Fruit fly (Drosophila melanogaster) whole organism, prepupa: Measurements from ENCODE around the gene DNAlig3.

Experiments used
- Blimp-1 ChIP-seq: fragments of 200-800 bp; sonication (Bioruptor generic); optimal IDR thresholded peaks from 3 replicates; lab custom pipeline; 2017; ENCODE audit warnings: missing biosample characterization, missing genetic modification characterization, mild to moderate bottlenecking, moderate library complexity, missing genetic modification reagents
- CG10631 ChIP-seq: fragments of 200-800 bp; sonication (Bioruptor generic); optimal IDR thresholded peaks from 2 replicates; lab custom pipeline; 2016; ENCODE audit warnings: missing biosample characterization, missing genetic modification characterization
- CG10669 ChIP-seq: fragments of 200-800 bp; sonication (Bioruptor generic); optimal IDR thresholded peaks from 3 replicates; lab custom pipeline; 2018; ENCODE audit warnings: missing biosample characterization, mild to moderate bottlenecking, missing genetic modification characterization, moderate library complexity
- CG11902 ChIP-seq: fragments of 200-800 bp; sonication (Bioruptor generic); optimal IDR thresholded peaks from 3 replicates; lab custom pipeline; 2016; ENCODE audit warnings: missing biosample characterization, missing genetic modification characterization
- CG15336 ChIP-seq: fragments of 200-800 bp; sonication (Bioruptor generic); IDR thresholded peaks from 2 replicates; pipeline ENCODE4 v1.3.6; 2022; ENCODE audit warnings: missing biosample characterization, missing genetic modification characterization
- CG1621 ChIP-seq: fragments of 200-800 bp; sonication (Bioruptor generic); optimal IDR thresholded peaks from 3 replicates; lab custom pipeline; 2018; ENCODE audit warnings: missing biosample characterization, mild to moderate bottlenecking, missing genetic modification characterization
- CG16779 ChIP-seq: fragments of 200-800 bp; sonication (Bioruptor generic); optimal IDR thresholded peaks from 3 replicates; lab custom pipeline; 2017; ENCODE audit warnings: missing biosample characterization, mild to moderate bottlenecking, missing genetic modification characterization
- CG31627 ChIP-seq: fragments of 200-800 bp; sonication (Bioruptor generic); optimal IDR thresholded peaks from 3 replicates; lab custom pipeline; 2016; ENCODE audit warnings: missing biosample characterization, missing genetic modification characterization
- CG32006 ChIP-seq: fragments of 200-800 bp; sonication (Bioruptor generic); optimal IDR thresholded peaks from 3 replicates; lab custom pipeline; 2017; ENCODE audit warnings: missing biosample characterization, mild to moderate bottlenecking, missing genetic modification characterization
- CG34406 ChIP-seq: fragments of 200-800 bp; sonication (Bioruptor generic); optimal IDR thresholded peaks from 3 replicates; lab custom pipeline; 2016; ENCODE audit warnings: missing biosample characterization, missing genetic modification characterization
- CG3919 ChIP-seq: fragments of 200-800 bp; sonication (Bioruptor generic); optimal IDR thresholded peaks from 3 replicates; lab custom pipeline; 2016; ENCODE audit warnings: missing biosample characterization, missing genetic modification characterization
- CG4318 ChIP-seq: fragments of 200-800 bp; sonication (Bioruptor generic); optimal IDR thresholded peaks from 3 replicates; lab custom pipeline; 2017; ENCODE audit warnings: missing biosample characterization, mild to moderate bottlenecking, missing genetic modification characterization
- CG6163 ChIP-seq: fragments of 200-800 bp; sonication (Bioruptor generic); IDR thresholded peaks from 3 replicates; pipeline ENCODE4 v1.3.6; 2022; ENCODE audit warnings: missing biosample characterization, missing genetic modification characterization
- CG6276 ChIP-seq: fragments of 200-800 bp; sonication (Bioruptor generic); optimal IDR thresholded peaks from 2 replicates; lab custom pipeline; 2017; ENCODE audit warnings: missing biosample characterization, mild to moderate bottlenecking, missing genetic modification characterization
- CG6808 ChIP-seq: fragments of 200-800 bp; sonication (Bioruptor generic); optimal IDR thresholded peaks from 3 replicates; lab custom pipeline; 2017; ENCODE audit warnings: missing biosample characterization, missing genetic modification characterization, mild to moderate bottlenecking, moderate library complexity, missing genetic modification reagents
- CG6854 ChIP-seq: fragments of 200-800 bp; sonication (Bioruptor generic); optimal IDR thresholded peaks from 2 replicates; lab custom pipeline; 2017; ENCODE audit warnings: missing biosample characterization, mild to moderate bottlenecking, missing genetic modification characterization
- CG8119 ChIP-seq: fragments of 200-800 bp; sonication (Bioruptor generic); IDR thresholded peaks from 3 replicates; pipeline ENCODE4 v1.3.6; 2022; ENCODE audit warnings: missing biosample characterization, missing genetic modification characterization
- CG8319 ChIP-seq: fragments of 200-800 bp; sonication (Bioruptor generic); optimal IDR thresholded peaks from 3 replicates; lab custom pipeline; 2016; ENCODE audit warnings: missing biosample characterization, missing genetic modification characterization
- CG8632 ChIP-seq: fragments of 200-800 bp; sonication (Bioruptor generic); optimal IDR thresholded peaks from 3 replicates; lab custom pipeline; 2016; ENCODE audit warnings: missing biosample characterization, missing genetic modification characterization
- Eip75B ChIP-seq: fragments of 200-800 bp; sonication (Bioruptor generic); optimal IDR thresholded peaks from 3 replicates; lab custom pipeline; 2016; ENCODE audit warnings: missing biosample characterization, missing genetic modification characterization
- Eip78C ChIP-seq: fragments of 200-800 bp; sonication (Bioruptor generic); peaks from one replicate; lab custom pipeline; 2016; ENCODE audit warnings: missing biosample characterization, missing genetic modification characterization
- Eip93F ChIP-seq: fragments of 200-800 bp; sonication (Bioruptor generic); optimal IDR thresholded peaks from 2 replicates; lab custom pipeline; 2016; ENCODE audit warnings: missing biosample characterization, mild to moderate bottlenecking, missing genetic modification characterization
- Ets21C ChIP-seq: fragments of 200-800 bp; sonication (Bioruptor generic); optimal IDR thresholded peaks from 3 replicates; lab custom pipeline; 2016; ENCODE audit warnings: missing biosample characterization, missing genetic modification characterization
- Ets96B ChIP-seq: fragments of 200-800 bp; optimal IDR thresholded peaks from 2 replicates; lab custom pipeline; 2019; ENCODE audit warnings: missing biosample characterization, mild to moderate bottlenecking, missing genetic modification characterization, moderate library complexity
- Gug ChIP-seq: fragments of 200-800 bp; sonication (Bioruptor generic); IDR thresholded peaks from 2 replicates; pipeline ENCODE4 v1.3.6; 2022; ENCODE audit warnings: missing biosample characterization, missing genetic modification characterization
- Hr38 ChIP-seq: sonication (Bioruptor generic); optimal IDR thresholded peaks from 2 replicates; lab custom pipeline; 2016; ENCODE audit warnings: missing biosample characterization, missing genetic modification characterization
- Hr4 ChIP-seq: fragments of 200-800 bp; sonication (Bioruptor generic); optimal IDR thresholded peaks from 3 replicates; lab custom pipeline; 2016; ENCODE audit warnings: missing biosample characterization, missing genetic modification characterization
- Lpt ChIP-seq: fragments of 200-800 bp; sonication (Bioruptor generic); optimal IDR thresholded peaks from 3 replicates; lab custom pipeline; 2016; ENCODE audit warnings: missing biosample characterization, missing genetic modification characterization
- Met ChIP-seq: fragments of 200-800 bp; sonication (Bioruptor generic); optimal IDR thresholded peaks from 3 replicates; lab custom pipeline; 2016; ENCODE audit warnings: missing biosample characterization, missing genetic modification characterization
- OdsH ChIP-seq: fragments of 200-800 bp; sonication (Bioruptor generic); optimal IDR thresholded peaks from 3 replicates; lab custom pipeline; 2016; ENCODE audit warnings: missing biosample characterization, missing genetic modification characterization
- Sox14 ChIP-seq: fragments of 200-800 bp; sonication (Bioruptor generic); optimal IDR thresholded peaks from 3 replicates; lab custom pipeline; 2016; ENCODE audit warnings: missing biosample characterization, missing genetic modification characterization
- Sox15 ChIP-seq: fragments of 200-800 bp; sonication (Bioruptor generic); optimal IDR thresholded peaks from 3 replicates; lab custom pipeline; 2016; ENCODE audit warnings: missing biosample characterization, missing genetic modification characterization
- acj6 ChIP-seq: fragments of 200-800 bp; sonication (Bioruptor generic); optimal IDR thresholded peaks from 3 replicates; lab custom pipeline; 2016; ENCODE audit warnings: missing biosample characterization, missing genetic modification characterization
- cyc ChIP-seq: fragments of 200-800 bp; sonication (Bioruptor generic); optimal IDR thresholded peaks from 3 replicates; lab custom pipeline; 2016; ENCODE audit warnings: missing biosample characterization, missing genetic modification characterization
- dac ChIP-seq: fragments of 200-800 bp; sonication (Bioruptor generic); optimal IDR thresholded peaks from 2 replicates; lab custom pipeline; 2017; ENCODE audit warnings: missing biosample characterization, mild to moderate bottlenecking, missing genetic modification characterization
- dsx ChIP-seq: fragments of 200-800 bp; optimal IDR thresholded peaks from 3 replicates; lab custom pipeline; 2019; ENCODE audit warnings: missing biosample characterization, mild to moderate bottlenecking, missing genetic modification characterization, moderate library complexity; ENCODE audit not compliant: poor library complexity, severe bottlenecking
- eg ChIP-seq: fragments of 200-800 bp; sonication (Bioruptor generic); IDR thresholded peaks from 3 replicates; pipeline ENCODE4 v1.3.6; 2022; ENCODE audit warnings: missing biosample characterization, missing genetic modification characterization
- fd59A ChIP-seq: fragments of 200-800 bp; sonication (Bioruptor generic); optimal IDR thresholded peaks from 2 replicates; lab custom pipeline; 2017; ENCODE audit warnings: missing biosample characterization, mild to moderate bottlenecking, missing genetic modification characterization, missing genetic modification reagents
- fd85E ChIP-seq: fragments of 200-800 bp; sonication (Bioruptor generic); optimal IDR thresholded peaks from 3 replicates; lab custom pipeline; 2016; ENCODE audit warnings: missing biosample characterization, missing genetic modification characterization
- fkh ChIP-seq: fragments of 200-800 bp; sonication (Bioruptor generic); optimal IDR thresholded peaks from 3 replicates; lab custom pipeline; 2017; ENCODE audit warnings: missing biosample characterization, mild to moderate bottlenecking, missing genetic modification characterization, moderate library complexity
- lz ChIP-seq: fragments of 200-800 bp; sonication (Bioruptor generic); optimal IDR thresholded peaks from 3 replicates; lab custom pipeline; 2016; ENCODE audit warnings: missing biosample characterization, missing genetic modification characterization
- net ChIP-seq: fragments of 200-800 bp; sonication (Bioruptor generic); optimal IDR thresholded peaks from 3 replicates; lab custom pipeline; 2016; ENCODE audit warnings: missing biosample characterization, missing genetic modification characterization
- pdm3 ChIP-seq: fragments of 200-800 bp; sonication (Bioruptor generic); optimal IDR thresholded peaks from 3 replicates; lab custom pipeline; 2016; ENCODE audit warnings: missing biosample characterization, missing genetic modification characterization
- spab ChIP-seq: fragments of 200-800 bp; sonication (Bioruptor generic); optimal IDR thresholded peaks from 2 replicates; lab custom pipeline; 2017; ENCODE audit warnings: missing biosample characterization, mild to moderate bottlenecking, missing genetic modification characterization, missing genetic modification reagents
- svp ChIP-seq: fragments of 200-800 bp; sonication (Bioruptor generic); peaks from one replicate; lab custom pipeline; 2016; ENCODE audit warnings: missing biosample characterization, missing genetic modification characterization
- topi ChIP-seq: fragments of 200-800 bp; sonication (Bioruptor generic); optimal IDR thresholded peaks from 3 replicates; lab custom pipeline; 2016; ENCODE audit warnings: missing biosample characterization, missing genetic modification characterization
- vri ChIP-seq: fragments of 200-800 bp; sonication (Bioruptor generic); optimal IDR thresholded peaks from 3 replicates; lab custom pipeline; 2016; ENCODE audit warnings: missing biosample characterization, mild to moderate bottlenecking, missing genetic modification characterization

The DNAlig3 gene

dm6 chr3R:12449617-12450242 lies 48.1 kb upstream of the DNAlig3 start (continued):
- TF ChIP-seq CG6808 (GFP tag; lab: Kevin White, UChicago) (no peak), CG8119 (GFP tag; lab: Robert Waterston, UW) (no peak), Hr4 (GFP tag; lab: Kevin White, UChicago) (no peak), Ets21C (GFP tag; lab: Kevin White, UChicago) (no peak), net (peak; percentile 8), CG16779 (tag; lab: Kevin White, UChicago) (no peak), spab (GFP tag; lab: Kevin White, UChicago) (peak; percentile 1), fd59A (GFP tag; lab: Kevin White, UChicago) (no peak), Lpt (GFP tag; lab: Kevin White, UChicago) (no peak), CG6276 (GFP tag; lab: Kevin White, UChicago) (no peak), CG6163 (no peak), Sox15 (GFP tag; lab: Kevin White, UChicago) (no peak), fkh (no peak), dac (GFP tag; lab: Kevin White, UChicago) (no peak), CG6854 (GFP tag; lab: Kevin White, UChicago) (peak; percentile 2), CG10631 (GFP tag; lab: Kevin White, UChicago) (no peak), acj6 (GFP tag; lab: Kevin White, UChicago) (no peak), Gug (GFP tag; lab: Robert Waterston, UW) (no peak), CG1621 (tag; lab: Kevin White, UChicago) (no peak), topi (GFP tag; lab: Kevin White, UChicago) (no peak), CG15336 (no peak), Sox14 (GFP tag; lab: Kevin White, UChicago) (peak; percentile 21), CG34406 (GFP tag; lab: Kevin White, UChicago) (no peak), eg (GFP tag; lab: Robert Waterston, UW) (no peak), CG8319 (GFP tag; lab: Kevin White, UChicago) (no peak), pdm3 (GFP tag; lab: Kevin White, UChicago) (no peak), CG8632 (GFP tag; lab: Kevin White, UChicago) (no peak)
- TF ChIP-seq, all 60 proteins: peak for 10

dm6 chr3R:12448889-12449314 lies 47.3 kb upstream of the DNAlig3 start, which contains the start of gene CG18549:
TSS of gene CG18549 (plus strand) at chr3R:12449296.
- peak; percentile 100 for TF ChIP-seq Lpt (GFP tag; lab: Kevin White, UChicago)
- peak; percentile 100 for TF ChIP-seq CG6854 (GFP tag; lab: Kevin White, UChicago)
- TF ChIP-seq Met: peak; percentile 100
- peak; percentile 100 for TF ChIP-seq CG31627 (GFP tag; lab: Kevin White, UChicago)
- TF ChIP-seq svp: peak; percentile 100
- peak; percentile 99 for TF ChIP-seq Ets21C (GFP tag; lab: Kevin White, UChicago)
- TF ChIP-seq Gug (GFP tag; lab: Robert Waterston, UW): peak; percentile 100
- TF ChIP-seq CG10669: peak; percentile 100
- TF ChIP-seq CG8119 (GFP tag; lab: Robert Waterston, UW): peak; percentile 100
- TF ChIP-seq dac (GFP tag; lab: Kevin White, UChicago): peak; percentile 100
- TF ChIP-seq CG32006: peak; percentile 100
- peak; percentile 98 for TF ChIP-seq fd85E (GFP tag; lab: Kevin White, UChicago)
- TF ChIP-seq cyc (GFP tag; lab: Kevin White, UChicago): peak; percentile 100
- peak; percentile 100 for TF ChIP-seq CG6163
- peak; percentile 100 for TF ChIP-seq Eip75B (GFP tag; lab: Kevin White, UChicago)
- TF ChIP-seq Blimp-1 (GFP tag; lab: Kevin White, UChicago): peak; percentile 99
- TF ChIP-seq lz (GFP tag; lab: Kevin White, UChicago): peak; percentile 100
- peak; percentile 100 for TF ChIP-seq CG1621 (tag; lab: Kevin White, UChicago)
- peak; percentile 100 for TF ChIP-seq OdsH (GFP tag; lab: Kevin White, UChicago)
- TF ChIP-seq topi (GFP tag; lab: Kevin White, UChicago): peak; percentile 100
- TF ChIP-seq Ets96B: peak; percentile 100
- peak; percentile 100 for TF ChIP-seq fd59A (GFP tag; lab: Kevin White, UChicago)
- peak; percentile 100 for TF ChIP-seq Eip78C (GFP tag; lab: Kevin White, UChicago)
- peak; percentile 100 for TF ChIP-seq eg (GFP tag; lab: Robert Waterston, UW)
- peak; percentile 99 for TF ChIP-seq CG11902 (GFP tag; lab: Kevin White, UChicago)
- peak; percentile 100 for TF ChIP-seq dsx
- peak; percentile 100 for TF ChIP-seq Sox14 (GFP tag; lab: Kevin White, UChicago)
- TF ChIP-seq Eip93F: peak; percentile 100
- TF ChIP-seq Hr38 (GFP tag; lab: Kevin White, UChicago): peak; percentile 97
- TF ChIP-seq CG16779 (tag; lab: Kevin White, UChicago): peak; percentile 99
- TF ChIP-seq CG10631 (GFP tag; lab: Kevin White, UChicago): peak; percentile 100
- peak; percentile 100 for TF ChIP-seq CG4318
- TF ChIP-seq fkh: peak; percentile 94
- peak; percentile 100 for TF ChIP-seq vri (GFP tag; lab: Kevin White, UChicago)
- peak; percentile 100 for TF ChIP-seq CG3919 (GFP tag; lab: Kevin White, UChicago)
